Fruit fly (Drosophila melanogaster) whole organism, embryonic: ENCODE results near the gene H2.0.

Source experiments
- CG33213 ChIP-seq: fragments of 200-800 bp; sonication (Bioruptor generic); optimal IDR thresholded peaks from 3 replicates; lab custom pipeline; 2016; ENCODE audit warnings: missing biosample characterization, missing genetic modification characterization
- CG5953 ChIP-seq: fragments of 200-800 bp; sonication (Bioruptor generic); IDR thresholded peaks from 2 replicates; pipeline ENCODE4 v1.3.6; 2022; ENCODE audit warnings: missing biosample characterization, missing genetic modification characterization
- cas ChIP-seq: fragments of 200-800 bp; sonication (Bioruptor generic); IDR thresholded peaks from 2 replicates; pipeline ENCODE4 v1.3.6; 2022; ENCODE audit warnings: missing biosample characterization, missing genetic modification characterization
- pita ChIP-seq: fragments of 200-800 bp; sonication (Bioruptor generic); optimal IDR thresholded peaks from 2 replicates; lab custom pipeline; 2017; ENCODE audit warnings: missing biosample characterization, mild to moderate bottlenecking, missing genetic modification characterization

DNA sequence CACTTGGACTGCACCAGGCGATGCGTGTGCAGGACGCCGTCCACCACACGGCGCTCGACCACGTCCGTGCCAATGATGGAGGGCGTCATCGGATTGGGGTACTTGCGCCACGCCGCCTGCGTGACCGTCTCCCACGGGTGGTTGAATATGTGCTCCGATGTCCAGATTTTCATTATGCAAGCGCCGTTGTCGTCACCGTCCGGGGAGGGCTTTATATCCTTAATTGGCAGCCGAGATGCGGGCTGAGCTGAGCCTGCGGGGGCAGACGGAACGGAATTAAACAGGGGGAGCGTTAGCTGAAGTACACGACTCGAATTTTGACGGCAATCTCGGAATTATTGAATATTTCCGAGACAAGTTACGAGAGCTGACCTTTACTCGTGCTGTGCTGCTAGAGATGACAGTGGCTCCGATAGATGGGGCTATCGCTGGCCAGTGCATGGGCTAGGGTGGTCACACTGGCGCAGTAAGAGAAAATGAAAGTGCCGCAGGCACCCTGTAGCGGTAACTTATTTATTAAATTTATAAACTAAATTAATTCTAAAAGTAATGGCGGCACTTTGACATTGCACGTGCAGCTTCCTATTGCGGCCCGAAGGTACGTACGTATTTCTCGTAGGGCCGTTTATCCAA is 28.4 kb upstream of the H2.0 start, which contains the start of gene IPIP:
- peak; percentile 13 for TF ChIP-seq CG33213
- no peak for TF ChIP-seq pita
- TF ChIP-seq CG5953 (GFP tag; lab: Robert Waterston, UW) = no peak
- no peak for TF ChIP-seq cas (GFP tag; lab: Robert Waterston, UW)
